Fruit fly (Drosophila melanogaster): ENCODE results near the gene CG8997.
A peak's percentile ranks its signal among the peaks of the same experiment; 100 is the strongest.

CG8997 gene

DNA sequence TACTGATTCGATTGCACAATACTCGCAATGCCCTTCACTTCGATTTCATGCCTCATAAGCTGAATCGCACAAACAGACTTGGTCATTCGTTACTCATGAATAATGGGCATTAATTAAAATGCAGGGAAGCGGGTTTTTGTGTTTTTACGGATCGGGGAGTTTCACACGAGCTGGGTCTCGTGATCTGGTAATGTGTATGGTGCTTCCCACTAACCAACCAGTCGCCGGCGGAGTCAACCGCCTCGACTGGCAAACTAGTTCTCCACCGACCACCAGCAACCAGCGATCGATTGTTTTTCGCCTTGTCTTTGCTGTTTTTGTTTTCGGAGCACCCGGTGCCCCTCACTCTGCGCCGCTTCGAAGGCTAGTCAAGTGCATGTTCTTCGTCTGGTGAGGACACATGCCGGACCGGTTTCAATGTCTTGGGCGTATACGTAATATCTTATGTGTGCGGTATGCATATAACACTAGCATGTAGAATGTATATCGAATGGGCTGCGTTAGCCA lies 40.5 kb downstream of the CG8997 start:
- TF ChIP-seq Ets98B (GFP tag; IDR thresholded peaks at IDR 0.05) (peak; percentile 46; the same call in 1 of the 2 replicates), fd96Ca (GFP tag; IDR thresholded peaks at IDR 0.05) (peak; percentile 46; the same call in 1 of the 3 replicates), gl (tag; optimal IDR thresholded peaks at IDR 0.05) (peak; percentile 37), D1 (tag; optimal IDR thresholded peaks at IDR 0.05) (no peak), CG17806 (tag; optimal IDR thresholded peaks at IDR 0.05) (no peak), EcR (GFP tag; optimal IDR thresholded peaks at IDR 0.05) (peak; percentile 90)

DNA sequence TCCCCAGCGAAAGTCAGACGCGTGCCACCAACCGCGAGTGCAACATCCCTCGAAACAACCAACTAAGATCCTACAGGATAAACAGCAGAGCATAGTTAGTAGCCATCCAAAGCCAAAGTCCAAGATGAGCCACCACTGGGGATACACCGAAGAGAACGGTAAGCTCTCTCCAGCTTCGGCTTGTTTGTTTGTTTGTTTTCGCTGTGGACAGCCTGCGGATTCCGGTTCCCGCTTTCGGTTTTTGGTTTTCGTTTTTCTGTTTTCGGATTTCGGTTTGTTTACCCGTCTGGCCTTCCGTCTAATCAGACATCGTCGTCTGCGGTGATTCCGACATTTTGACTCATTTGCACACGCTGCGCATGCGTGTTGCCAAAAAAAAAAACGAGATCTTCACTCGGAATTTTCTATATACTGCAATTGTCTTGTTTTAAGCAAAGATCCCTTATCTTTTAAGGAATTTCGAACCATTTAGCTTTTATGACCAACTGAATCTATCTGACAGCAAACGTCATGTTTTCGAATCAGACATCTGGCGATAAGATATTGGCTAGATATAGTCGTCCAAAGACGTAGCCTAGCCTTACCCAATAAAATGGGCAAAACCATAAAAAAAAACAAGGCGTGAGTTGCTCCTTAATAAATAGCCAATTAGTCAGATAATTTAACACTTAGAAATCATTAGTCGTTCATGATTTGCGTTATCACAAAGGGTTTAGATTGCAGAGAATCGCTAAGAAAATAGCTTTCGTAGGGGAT lies 41.1 kb downstream of the CG8997 start:
- TF ChIP-seq CG4496 (GFP tag; IDR thresholded peaks at IDR 0.05): 0 out of 3 replicates have a peak, but pooled peaks have one; percentile 22
- TF ChIP-seq CG12605 (GFP tag; IDR thresholded peaks at IDR 0.05): no peak
- TF ChIP-seq CG13204 (GFP tag; optimal IDR thresholded peaks at IDR 0.05): no peak
- TF ChIP-seq CG8159 (tag; optimal IDR thresholded peaks at IDR 0.05): no peak

DNA sequence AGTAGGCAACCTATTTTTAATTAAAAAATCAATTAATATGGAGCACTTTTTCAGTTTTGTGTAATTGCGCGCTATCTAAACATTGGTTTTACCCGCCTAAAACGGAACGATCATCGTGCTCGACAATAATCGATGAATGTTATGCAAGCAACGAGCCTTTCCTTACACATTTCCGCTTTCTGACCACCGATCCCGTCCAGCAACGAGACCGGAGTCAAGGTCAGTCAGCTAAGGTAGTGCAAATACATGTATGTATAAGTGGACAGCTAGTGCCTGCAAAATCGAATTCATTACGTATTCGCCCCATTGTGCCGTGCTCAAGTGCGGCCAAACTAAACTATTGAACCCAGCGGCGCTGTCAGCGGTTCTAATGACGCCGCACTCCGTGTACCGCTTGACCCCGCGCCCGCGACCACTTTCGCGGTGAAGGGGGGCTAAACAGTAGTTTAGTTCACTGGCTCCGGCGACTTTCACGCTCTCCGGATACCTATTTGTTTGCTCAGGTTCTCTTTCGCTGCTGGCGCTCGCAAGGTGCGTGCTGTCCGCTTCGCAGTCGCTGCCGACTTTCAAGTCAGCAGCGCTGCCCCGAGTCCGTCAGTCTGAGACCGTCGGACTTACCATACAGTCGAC lies 42.0 kb downstream of the CG8997 start, which contains the start of gene CAH1:
CAH1 (plus strand) TSS at position 595 of the 630 bp plus-strand sequence.
- TF ChIP-seq Ets98B (GFP tag; IDR thresholded peaks at IDR 0.05): no peak
- no peak for TF ChIP-seq Pif1B (GFP tag; optimal IDR thresholded peaks at IDR 0.05)
- no peak for TF ChIP-seq CG12605 (GFP tag; IDR thresholded peaks at IDR 0.05)
- no peak for TF ChIP-seq gl (tag; optimal IDR thresholded peaks at IDR 0.05)
- no peak for TF ChIP-seq Pif1A (GFP tag; optimal IDR thresholded peaks at IDR 0.05)
- no peak for TF ChIP-seq CG9948 (tag; optimal IDR thresholded peaks at IDR 0.05)
- TF ChIP-seq fd96Ca (GFP tag; IDR thresholded peaks at IDR 0.05): no peak
- TF ChIP-seq EcR (GFP tag; optimal IDR thresholded peaks at IDR 0.05): no peak
- no peak for TF ChIP-seq CG13204 (GFP tag; optimal IDR thresholded peaks at IDR 0.05)
- TF ChIP-seq CG17806 (tag; optimal IDR thresholded peaks at IDR 0.05): no peak
- TF ChIP-seq CG32121 (GFP tag; IDR thresholded peaks at IDR 0.05): no peak

DNA sequence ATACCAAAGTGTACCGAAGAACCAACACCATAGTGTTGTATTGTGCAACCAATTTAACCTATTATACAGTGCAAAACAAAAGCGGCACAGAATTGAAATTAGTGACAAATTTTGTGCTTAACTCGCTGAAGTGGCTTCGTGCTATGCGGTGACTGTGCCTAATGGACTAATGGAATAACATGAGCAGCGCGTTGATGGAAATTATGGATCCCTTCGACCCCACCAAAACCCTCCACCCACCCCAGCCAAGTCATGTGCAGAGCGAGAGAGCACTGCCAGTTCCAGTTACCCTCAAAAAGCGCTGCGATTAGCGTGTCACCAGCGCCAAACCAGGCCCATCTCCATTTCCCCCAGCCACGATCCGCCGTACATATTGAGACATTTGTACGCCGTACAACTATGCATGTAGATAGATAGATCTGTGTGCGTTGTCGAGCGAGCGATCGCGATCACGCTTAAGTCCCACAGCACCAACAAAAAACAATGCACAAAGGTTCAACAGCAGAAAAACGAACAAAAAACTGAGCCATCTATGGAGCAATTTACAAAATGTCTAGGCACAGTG lies 43.0 kb downstream of the CG8997 start:
- TF ChIP-seq CG12605 (GFP tag; IDR thresholded peaks at IDR 0.05) (0 out of 2 replicates have a peak, but pooled peaks have one; percentile 52), CG13204 (GFP tag; optimal IDR thresholded peaks at IDR 0.05) (no peak)

DNA sequence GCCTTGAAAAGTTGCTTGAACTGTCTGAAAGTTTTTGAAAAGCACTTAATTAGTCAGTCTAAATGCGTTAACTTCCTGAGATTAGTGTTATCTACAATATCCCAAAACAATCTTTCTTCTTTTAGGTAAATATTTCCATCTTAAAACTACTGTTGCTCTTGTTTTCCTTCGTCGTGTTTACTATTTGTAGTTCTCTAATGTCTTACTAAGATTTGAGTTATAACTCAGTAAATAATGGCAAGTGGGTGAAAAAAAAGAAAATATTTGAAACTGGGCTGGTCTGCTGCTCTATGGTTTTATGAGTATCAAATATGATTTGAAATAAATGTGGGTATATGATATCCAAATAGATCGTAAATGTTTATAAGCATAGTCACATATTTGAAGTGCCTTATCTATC lies 44.0 kb downstream of the CG8997 start:
- TF ChIP-seq EcR (GFP tag; optimal IDR thresholded peaks at IDR 0.05) (no peak), CG9948 (tag; optimal IDR thresholded peaks at IDR 0.05) (no peak), fd96Ca (GFP tag; IDR thresholded peaks at IDR 0.05) (no peak), D1 (tag; optimal IDR thresholded peaks at IDR 0.05) (no peak), Snoo (tag; optimal IDR thresholded peaks at IDR 0.05) (no peak), Pif1A (GFP tag; optimal IDR thresholded peaks at IDR 0.05) (no peak), CG4496 (GFP tag; IDR thresholded peaks at IDR 0.05) (no peak), CG8301 (tag; optimal IDR thresholded peaks at IDR 0.05) (no peak), CG14655 (GFP tag; optimal IDR thresholded peaks at IDR 0.05) (no peak), CG17806 (tag; optimal IDR thresholded peaks at IDR 0.05) (no peak), rn (GFP tag; IDR thresholded peaks at IDR 0.05) (no peak), Pif1B (GFP tag; optimal IDR thresholded peaks at IDR 0.05) (no peak)

All from whole organism, pupa.